Fruit fly (Drosophila melanogaster) whole organism, embryonic: ENCODE measurements around the gene msb1l.

Source experiments
- Adf1 ChIP-seq: fragments of 200-800 bp; sonication (Bioruptor generic); IDR thresholded peaks from 2 replicates; pipeline ENCODE4 v1.3.6; 2022; ENCODE audit warnings: missing biosample characterization, missing genetic modification characterization
- Blimp-1 ChIP-seq: fragments of 200-800 bp; sonication (Bioruptor generic); optimal IDR thresholded peaks from 3 replicates; lab custom pipeline; 2018; ENCODE audit warnings: missing biosample characterization, missing genetic modification characterization, mild to moderate bottlenecking, moderate library complexity, missing genetic modification reagents
- CG10654 ChIP-seq: fragments of 200-800 bp; sonication (Bioruptor generic); optimal IDR thresholded peaks from 2 replicates; lab custom pipeline; 2016; ENCODE audit warnings: missing biosample characterization, missing genetic modification characterization
- CG13296 ChIP-seq: fragments of 200-800 bp; sonication (Bioruptor generic); optimal IDR thresholded peaks from 3 replicates; lab custom pipeline; 2018; ENCODE audit warnings: missing biosample characterization, mild to moderate bottlenecking, missing genetic modification characterization
- CG17359 ChIP-seq: fragments of 200-800 bp; sonication (Bioruptor generic); optimal IDR thresholded peaks from 3 replicates; lab custom pipeline; 2018; ENCODE audit warnings: missing biosample characterization, mild to moderate bottlenecking, missing genetic modification characterization, moderate library complexity
- CG17361 ChIP-seq: fragments of 200-800 bp; sonication (Bioruptor generic); IDR thresholded peaks from 3 replicates; pipeline ENCODE4 v1.3.6; 2022; ENCODE audit warnings: missing biosample characterization, missing genetic modification characterization
- CG2120 ChIP-seq: fragments of 200-800 bp; sonication (Bioruptor generic); optimal IDR thresholded peaks from 3 replicates; lab custom pipeline; 2016; ENCODE audit warnings: missing biosample characterization, missing genetic modification characterization
- CG2202 ChIP-seq: fragments of 200-800 bp; sonication (Bioruptor generic); optimal IDR thresholded peaks from 2 replicates; lab custom pipeline; 2018; ENCODE audit warnings: missing biosample characterization, mild to moderate bottlenecking, missing genetic modification characterization
- CG3281 ChIP-seq: fragments of 200-800 bp; sonication (Bioruptor generic); optimal IDR thresholded peaks from 3 replicates; lab custom pipeline; 2017; ENCODE audit warnings: missing biosample characterization, mild to moderate bottlenecking, missing genetic modification characterization
- CG34224 ChIP-seq: fragments of 200-800 bp; sonication (Bioruptor generic); IDR thresholded peaks from 3 replicates; pipeline ENCODE4 v1.3.6; 2022; ENCODE audit warnings: missing biosample characterization, missing genetic modification characterization; ENCODE audit not compliant: partially characterized antibody
- CG34376 ChIP-seq: fragments of 200-800 bp; sonication (Bioruptor generic); optimal IDR thresholded peaks from 2 replicates; lab custom pipeline; 2018; ENCODE audit warnings: missing biosample characterization, mild to moderate bottlenecking, missing genetic modification characterization
- CG34422 ChIP-seq: fragments of 200-800 bp; sonication (Bioruptor generic); IDR thresholded peaks from 3 replicates; pipeline ENCODE4 v1.3.6; 2022; ENCODE audit warnings: missing biosample characterization, missing genetic modification characterization
- CG3838 ChIP-seq: fragments of 200-800 bp; sonication (Bioruptor generic); optimal IDR thresholded peaks from 3 replicates; lab custom pipeline; 2016; ENCODE audit warnings: missing biosample characterization, missing genetic modification characterization
- CG3847 ChIP-seq: fragments of 200-800 bp; sonication (Bioruptor generic); IDR thresholded peaks from 2 replicates; pipeline ENCODE4 v1.3.6; 2022; ENCODE audit warnings: missing biosample characterization, missing genetic modification characterization
- CG6689 ChIP-seq: fragments of 200-800 bp; sonication (Bioruptor generic); IDR thresholded peaks from 2 replicates; pipeline ENCODE4 v1.3.6; 2022; ENCODE audit warnings: missing biosample characterization, missing genetic modification characterization
- CG8478 ChIP-seq: fragments of >200 bp; optimal IDR thresholded peaks from 2 replicates; lab custom pipeline; 2018
- CG8765 ChIP-seq: fragments of 200-800 bp; sonication (Bioruptor generic); IDR thresholded peaks from 2 replicates; pipeline ENCODE4 v1.3.6; 2022; ENCODE audit warnings: missing biosample characterization, missing genetic modification characterization
- CoRest ChIP-seq: fragments of 200-800 bp; sonication (Bioruptor generic); optimal IDR thresholded peaks from 3 replicates; lab custom pipeline; 2018; ENCODE audit warnings: missing biosample characterization, mild to moderate bottlenecking, missing genetic modification characterization, moderate library complexity
- Dref ChIP-seq: fragments of 200-800 bp; sonication (Bioruptor generic); IDR thresholded peaks from 2 replicates; pipeline ENCODE4 v1.3.6; 2022; ENCODE audit warnings: missing biosample characterization, missing genetic modification characterization
- Jarid2 ChIP-seq: fragments of 200-800 bp; sonication (Bioruptor generic); optimal IDR thresholded peaks from 3 replicates; lab custom pipeline; 2017; ENCODE audit warnings: mild to moderate bottlenecking, missing biosample characterization, missing genetic modification reagents, missing genetic modification characterization
- MBD-R2 ChIP-seq: fragments of 200-800 bp; sonication (Bioruptor generic); IDR thresholded peaks from 2 replicates; pipeline ENCODE4 v1.3.6; 2022; ENCODE audit warnings: missing biosample characterization, missing genetic modification characterization
- Meics ChIP-seq: fragments of 200-800 bp; sonication (Bioruptor generic); optimal IDR thresholded peaks from 2 replicates; lab custom pipeline; 2017; ENCODE audit warnings: missing biosample characterization, mild to moderate bottlenecking, missing genetic modification characterization
- abd-A ChIP-seq: fragments of 200-800 bp; sonication (Bioruptor generic); optimal IDR thresholded peaks from 3 replicates; lab custom pipeline; 2019; ENCODE audit warnings: missing biosample characterization, mild to moderate bottlenecking, missing genetic modification characterization, moderate library complexity
- amos ChIP-seq: fragments of 200-800 bp; sonication (Bioruptor generic); IDR thresholded peaks from 2 replicates; pipeline ENCODE4 v1.3.6; 2022; ENCODE audit warnings: missing biosample characterization, missing genetic modification characterization; ENCODE audit not compliant: partially characterized antibody
- cg ChIP-seq: fragments of 200-800 bp; sonication (Bioruptor generic); optimal IDR thresholded peaks from 3 replicates; lab custom pipeline; 2019; ENCODE audit warnings: missing biosample characterization, mild to moderate bottlenecking, missing genetic modification characterization, moderate library complexity
- chinmo ChIP-seq: fragments of 200-800 bp; sonication (Bioruptor generic); IDR thresholded peaks from 4 replicates; pipeline ENCODE4 v1.3.6; 2022; ENCODE audit warnings: missing biosample characterization, missing genetic modification characterization; ENCODE audit not compliant: partially characterized antibody
- en ChIP-seq: fragments of 200-800 bp; sonication (Bioruptor generic); optimal IDR thresholded peaks from 2 replicates; lab custom pipeline; 2016; ENCODE audit warnings: missing biosample characterization, missing genetic modification characterization
- esg ChIP-seq: fragments of 200-800 bp; sonication (Bioruptor generic); conservative IDR thresholded peaks from 2 replicates; pipeline ENCODE4 v1.3.6; 2022; ENCODE audit warnings: missing biosample characterization, missing genetic modification characterization
- ewg ChIP-seq: fragments of 200-800 bp; sonication (Bioruptor generic); optimal IDR thresholded peaks from 3 replicates; lab custom pipeline; 2017; ENCODE audit warnings: mild to moderate bottlenecking, missing biosample characterization, missing genetic modification reagents, missing genetic modification characterization
- fd96Cb ChIP-seq: fragments of 200-800 bp; sonication (Bioruptor generic); optimal IDR thresholded peaks from 2 replicates; lab custom pipeline; 2018; ENCODE audit warnings: missing biosample characterization, mild to moderate bottlenecking, missing genetic modification characterization, moderate library complexity
- gsb-n ChIP-seq: fragments of 200-800 bp; sonication (Bioruptor generic); optimal IDR thresholded peaks from 3 replicates; lab custom pipeline; 2018; ENCODE audit warnings: missing biosample characterization, mild to moderate bottlenecking, missing genetic modification characterization
- ham ChIP-seq: fragments of 200-800 bp; sonication (Bioruptor generic); IDR thresholded peaks from 2 replicates; pipeline ENCODE4 v1.3.6; 2022; ENCODE audit warnings: missing biosample characterization, missing genetic modification characterization
- ken ChIP-seq: fragments of 200-800 bp; sonication (Bioruptor generic); IDR thresholded peaks from 3 replicates; pipeline ENCODE4 v1.3.6; 2022; ENCODE audit warnings: missing biosample characterization, missing genetic modification characterization
- lola ChIP-seq, 3 experiments: fragments of >200 bp in 2 of 3; fragments of 200-800 bp in 1 of 3; sonication (Bioruptor generic) in 1 of 3; optimal IDR thresholded peaks; 2 replicates each; lab custom pipeline; 2017 to 2019; ENCODE audit warnings: missing biosample characterization in 3 of 3, missing genetic modification characterization in 3 of 3, mild to moderate bottlenecking in 1 of 3, moderate library complexity in 1 of 3
- maf-S ChIP-seq: fragments of 200-800 bp; sonication (Bioruptor generic); optimal IDR thresholded peaks from 2 replicates; lab custom pipeline; 2016; ENCODE audit warnings: missing biosample characterization, missing genetic modification characterization
- nom ChIP-seq: fragments of 200-800 bp; sonication (Bioruptor generic); optimal IDR thresholded peaks from 2 replicates; lab custom pipeline; 2017; ENCODE audit warnings: missing biosample characterization, missing genetic modification characterization, mild to moderate bottlenecking, moderate library complexity, missing genetic modification reagents
- pfk ChIP-seq: fragments of 200-800 bp; sonication (Bioruptor generic); optimal IDR thresholded peaks from 2 replicates; lab custom pipeline; 2018; ENCODE audit warnings: missing biosample characterization, mild to moderate bottlenecking, missing genetic modification characterization, moderate library complexity
- scrt ChIP-seq: fragments of 200-800 bp; sonication (Bioruptor generic); optimal IDR thresholded peaks from 2 replicates; lab custom pipeline; 2018; ENCODE audit warnings: missing biosample characterization, mild to moderate bottlenecking, missing genetic modification characterization, moderate library complexity
- slou ChIP-seq: fragments of 200-800 bp; sonication (Bioruptor generic); optimal IDR thresholded peaks from 3 replicates; lab custom pipeline; 2016; ENCODE audit warnings: missing biosample characterization, missing genetic modification characterization
- sqz ChIP-seq: fragments of 200-800 bp; sonication (Bioruptor generic); optimal IDR thresholded peaks from 3 replicates; lab custom pipeline; 2018; ENCODE audit warnings: missing biosample characterization, mild to moderate bottlenecking, missing genetic modification characterization
- tap ChIP-seq: fragments of 200-800 bp; optimal IDR thresholded peaks from 3 replicates; lab custom pipeline; 2019; ENCODE audit warnings: missing biosample characterization, mild to moderate bottlenecking, missing genetic modification characterization, moderate library complexity
- tgo ChIP-seq: fragments of 200-800 bp; sonication (Bioruptor generic); IDR thresholded peaks from 3 replicates; pipeline ENCODE4 v1.3.6; 2022; ENCODE audit warnings: missing biosample characterization, missing genetic modification characterization
- tio ChIP-seq: fragments of 200-800 bp; sonication (Bioruptor generic); optimal IDR thresholded peaks from 2 replicates; lab custom pipeline; 2017; ENCODE audit warnings: missing biosample characterization, missing genetic modification characterization, inconsistent platforms
- unpg ChIP-seq: fragments of 200-800 bp; sonication (Bioruptor generic); optimal IDR thresholded peaks from 3 replicates; lab custom pipeline; 2018; ENCODE audit warnings: missing biosample characterization, mild to moderate bottlenecking, missing genetic modification characterization, moderate library complexity

Gene msb1l

DNA sequence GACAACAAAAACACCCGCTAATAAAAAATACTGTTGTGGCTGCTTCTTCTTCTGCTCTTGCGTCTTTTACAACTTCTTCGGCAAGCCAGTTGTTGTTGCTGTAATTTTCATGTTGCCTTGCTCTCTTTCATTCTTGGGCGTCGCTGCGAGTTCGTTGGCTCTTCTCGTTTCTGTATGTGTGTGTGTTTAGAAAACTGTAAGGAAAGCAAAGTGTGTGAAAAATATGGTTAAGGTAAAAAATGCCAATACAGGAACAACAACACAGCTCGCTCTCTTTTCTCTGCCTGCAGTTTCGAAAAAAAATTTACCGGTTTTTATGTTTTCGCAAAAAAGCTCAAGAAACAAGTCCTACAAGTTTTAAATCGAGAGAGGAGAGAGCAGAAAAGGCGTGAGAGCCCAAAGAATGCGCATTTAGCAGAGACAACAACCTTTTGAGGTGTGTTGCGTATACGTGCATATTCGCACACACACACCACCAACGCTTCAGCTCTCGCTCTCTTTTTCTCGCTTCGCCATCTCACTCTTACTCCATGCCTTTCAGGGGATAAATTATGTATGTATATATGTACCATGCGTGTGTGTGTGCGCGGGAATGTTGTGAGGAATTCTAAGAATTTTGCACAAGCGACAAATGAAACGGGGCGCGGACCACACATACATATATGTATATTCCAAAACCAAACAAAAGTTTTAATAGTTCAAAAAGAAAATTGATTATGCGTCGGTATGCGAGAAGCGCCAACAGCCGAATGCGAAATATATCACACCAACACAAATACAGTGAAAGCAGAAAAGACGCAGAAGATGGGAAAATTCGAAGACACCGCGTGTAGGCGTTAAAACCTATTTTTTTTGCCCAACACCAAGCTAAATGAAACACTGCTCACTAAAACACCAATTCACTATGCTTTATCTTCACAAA lies 5.7 kb upstream of the msb1l start (continued):
- TF ChIP-seq scrt (GFP tag; lab: Kevin White, UChicago): peak; percentile 40
- peak; percentile 94 for TF ChIP-seq sqz (GFP tag; lab: Kevin White, UChicago)
- TF ChIP-seq lola (GFP tag; optimal IDR thresholded peaks at IDR 0.05; lab: Kevin White, UChicago): peak in 1 of 3 experiments; percentile 66
- no peak for TF ChIP-seq en
- TF ChIP-seq nom (GFP tag; lab: Kevin White, UChicago): peak; percentile 34
- TF ChIP-seq chinmo (GFP tag; lab: Robert Waterston, UW): peak; percentile 97
- TF ChIP-seq cg: peak; percentile 98
- 0 out of 2 replicates have a peak, but pooled peaks have one; percentile 11 for TF ChIP-seq amos (GFP tag; lab: Robert Waterston, UW)
- peak; percentile 38; the same call in 1 of the 3 replicates for TF ChIP-seq CG34422 (GFP tag; lab: Robert Waterston, UW)
- TF ChIP-seq Adf1 (GFP tag; lab: Robert Waterston, UW): peak; percentile 53; the same call in 1 of the 2 replicates
- TF ChIP-seq ewg (GFP tag; lab: Kevin White, UChicago): peak; percentile 74

DNA sequence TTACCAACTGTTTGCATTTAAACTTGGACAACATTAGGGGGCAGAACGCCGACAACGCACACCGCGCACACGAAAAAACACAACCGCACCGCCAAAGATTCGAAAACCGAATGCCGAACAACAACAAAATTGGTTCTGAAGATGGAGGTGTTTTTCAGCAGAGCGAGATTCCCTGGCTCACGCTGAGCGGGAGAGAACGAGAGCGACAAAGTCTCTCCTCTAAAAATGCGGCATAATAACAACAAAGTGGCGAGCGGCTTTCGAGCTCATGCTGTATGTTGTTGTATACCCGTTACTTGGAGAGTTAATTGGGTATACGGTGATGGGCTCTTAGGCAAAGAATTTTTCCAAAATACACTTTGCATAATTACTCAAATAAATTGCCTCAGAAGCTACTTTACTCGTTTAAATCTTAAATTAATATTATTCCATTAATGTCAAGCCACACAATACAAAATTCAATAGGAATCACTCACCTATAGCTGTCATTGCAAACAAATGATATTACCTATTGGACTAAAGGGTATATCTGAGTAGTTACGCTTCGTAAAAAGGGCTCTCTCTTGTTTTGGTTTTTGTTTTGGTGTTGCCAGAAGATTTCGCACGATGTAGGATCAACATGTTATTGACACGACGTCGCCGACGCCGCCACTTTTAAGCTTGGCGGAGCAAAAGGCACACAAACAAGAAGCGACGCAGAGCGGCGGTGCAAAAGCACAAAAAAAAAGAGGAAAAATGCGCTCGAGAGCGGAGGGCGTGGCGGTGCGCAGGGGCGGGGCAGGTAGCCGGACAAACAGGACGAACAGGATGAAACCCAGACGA lies 4.8 kb upstream of the msb1l start:
- peak; percentile 37 for TF ChIP-seq slou (GFP tag; lab: Kevin White, UChicago)
- no peak for TF ChIP-seq CG8478 (lab: Kevin White, UChicago)
- peak; percentile 56 for TF ChIP-seq esg
- peak; percentile 46; the same call in 1 of the 2 replicates for TF ChIP-seq CG3847
- peak; percentile 60 for TF ChIP-seq pfk (GFP tag; lab: Kevin White, UChicago)
- TF ChIP-seq CG17359: peak; percentile 70
- TF ChIP-seq Meics (GFP tag; lab: Kevin White, UChicago): peak; percentile 79
- TF ChIP-seq CG2120: peak; percentile 90
- no peak for TF ChIP-seq ham (GFP tag; lab: Robert Waterston, UW)
- TF ChIP-seq maf-S (GFP tag; lab: Kevin White, UChicago): peak; percentile 17
- peak; percentile 73 for TF ChIP-seq CG34376 (GFP tag; lab: Kevin White, UChicago)
- peak; percentile 63 for TF ChIP-seq tio (GFP tag; lab: Kevin White, UChicago)
- peak; percentile 71 for TF ChIP-seq CG6689 (GFP tag; lab: Robert Waterston, UW)
- TF ChIP-seq CG3281 (GFP tag; lab: Kevin White, UChicago): peak; percentile 78
- TF ChIP-seq CG17361 (GFP tag; lab: Robert Waterston, UW): peak; percentile 62
- no peak; the same call in 2 of the 3 replicates for TF ChIP-seq CG34224 (GFP tag; lab: Robert Waterston, UW)
- TF ChIP-seq tgo (GFP tag; lab: Robert Waterston, UW): peak; percentile 62; the same call in 2 of the 3 replicates
- peak; percentile 49 for TF ChIP-seq fd96Cb (tag; lab: Kevin White, UChicago)
- TF ChIP-seq ken (GFP tag; lab: Robert Waterston, UW): peak; percentile 28; the same call in 1 of the 3 replicates
- peak; percentile 75 for TF ChIP-seq CoRest (tag; lab: Kevin White, UChicago)
- peak; percentile 59 for TF ChIP-seq Blimp-1 (GFP tag; lab: Kevin White, UChicago)
- TF ChIP-seq MBD-R2: peak; percentile 46; the same call in 1 of the 2 replicates
- no peak for TF ChIP-seq Jarid2 (GFP tag; lab: Kevin White, UChicago)
- TF ChIP-seq CG3838: no peak
- TF ChIP-seq abd-A (tag; lab: Kevin White, UChicago): peak; percentile 44
- TF ChIP-seq CG2202 (tag; lab: Kevin White, UChicago): peak; percentile 42
- peak; percentile 37; the same call in 1 of the 2 replicates for TF ChIP-seq CG8765 (GFP tag; lab: Robert Waterston, UW)
- peak; percentile 43 for TF ChIP-seq tap
- TF ChIP-seq unpg (GFP tag; lab: Kevin White, UChicago): peak; percentile 62
- no peak for TF ChIP-seq Dref (GFP tag; lab: Robert Waterston, UW)
- TF ChIP-seq CG10654: peak; percentile 1
- TF ChIP-seq gsb-n (tag; lab: Kevin White, UChicago): peak; percentile 60
- peak; percentile 72 for TF ChIP-seq CG13296 (GFP tag; lab: Kevin White, UChicago)
